Fruit fly (Drosophila melanogaster) whole organism, adult: ENCODE data around the gene Dup99B.

ENCODE experiments used
- CG11617 ChIP-seq: fragments of 200-800 bp; sonication (Bioruptor generic); optimal IDR thresholded peaks from 2 replicates; lab custom pipeline; 2017; ENCODE audit warnings: mild to moderate bottlenecking, missing biosample characterization, missing genetic modification reagents, missing genetic modification characterization
- CG12768 ChIP-seq: fragments of 200-800 bp; sonication (Bioruptor generic); optimal IDR thresholded peaks from 2 replicates; lab custom pipeline; 2017; ENCODE audit warnings: missing biosample characterization, missing genetic modification characterization, mild to moderate bottlenecking, moderate library complexity, missing genetic modification reagents
- CG14711 ChIP-seq: fragments of 200-800 bp; sonication (Bioruptor generic); optimal IDR thresholded peaks from 2 replicates; lab custom pipeline; 2018; ENCODE audit warnings: missing biosample characterization, mild to moderate bottlenecking, missing genetic modification characterization, moderate library complexity
- CG1620 ChIP-seq: fragments of 200-800 bp; sonication (Bioruptor generic); optimal IDR thresholded peaks from 2 replicates; lab custom pipeline; 2016; ENCODE audit warnings: missing biosample characterization, missing genetic modification characterization
- CG33017 ChIP-seq: fragments of 200-800 bp; sonication (Bioruptor generic); optimal IDR thresholded peaks from 2 replicates; lab custom pipeline; 2018; ENCODE audit warnings: missing biosample characterization, mild to moderate bottlenecking, missing genetic modification characterization, moderate library complexity
- CG5204 ChIP-seq: fragments of 200-800 bp; sonication (Bioruptor generic); optimal IDR thresholded peaks from 2 replicates; lab custom pipeline; 2016; ENCODE audit warnings: missing biosample characterization, missing genetic modification characterization
- CG7045 ChIP-seq: fragments of 200-800 bp; sonication (Bioruptor generic); optimal IDR thresholded peaks from 2 replicates; lab custom pipeline; 2017; ENCODE audit warnings: missing biosample characterization, mild to moderate bottlenecking, missing genetic modification characterization
- CG7101 ChIP-seq: fragments of 200-800 bp; sonication (Bioruptor generic); optimal IDR thresholded peaks from 2 replicates; lab custom pipeline; 2018; ENCODE audit warnings: missing biosample characterization, mild to moderate bottlenecking, missing genetic modification characterization, moderate library complexity
- Clk ChIP-seq: fragments of 200-800 bp; sonication (Bioruptor generic); optimal IDR thresholded peaks from 2 replicates; lab custom pipeline; 2017; ENCODE audit warnings: missing biosample characterization, missing genetic modification characterization
- Crg-1 ChIP-seq: fragments of 200-800 bp; sonication (Bioruptor generic); optimal IDR thresholded peaks from 2 replicates; lab custom pipeline; 2016; ENCODE audit warnings: missing biosample characterization, missing genetic modification characterization
- Hr96 ChIP-seq: fragments of 200-800 bp; sonication (Bioruptor generic); optimal IDR thresholded peaks from 2 replicates; lab custom pipeline; 2016; ENCODE audit warnings: missing biosample characterization, missing genetic modification characterization
- Mnt ChIP-seq: fragments of 200-800 bp; sonication (Bioruptor generic); optimal IDR thresholded peaks from 2 replicates; lab custom pipeline; 2016; ENCODE audit warnings: missing biosample characterization, mild to moderate bottlenecking, missing genetic modification characterization
- bab1 ChIP-seq: fragments of 200-800 bp; sonication (Bioruptor generic); optimal IDR thresholded peaks from 3 replicates; lab custom pipeline; 2019; ENCODE audit warnings: missing biosample characterization, mild to moderate bottlenecking, missing genetic modification characterization, moderate library complexity
- cic ChIP-seq: fragments of 200-800 bp; sonication (Bioruptor generic); optimal IDR thresholded peaks from 2 replicates; lab custom pipeline; 2017; ENCODE audit warnings: missing biosample characterization, mild to moderate bottlenecking, missing genetic modification characterization, moderate library complexity
- cnc ChIP-seq, 2 experiments: fragments of >200 bp; optimal IDR thresholded peaks; 2 replicates each; lab custom pipeline; 2017
- kay ChIP-seq: fragments of 200-800 bp; sonication (Bioruptor generic); peaks from one replicate; lab custom pipeline; 2016; ENCODE audit warnings: missing biosample characterization, missing genetic modification characterization, borderline replicate concordance
- ovo ChIP-seq: fragments of 200-800 bp; sonication (Bioruptor generic); optimal IDR thresholded peaks from 2 replicates; lab custom pipeline; 2016; ENCODE audit warnings: missing biosample characterization, missing genetic modification characterization
- pad ChIP-seq: fragments of 200-800 bp; sonication (Bioruptor generic); optimal IDR thresholded peaks from 3 replicates; lab custom pipeline; 2017; ENCODE audit warnings: missing biosample characterization, missing genetic modification characterization, mild to moderate bottlenecking, moderate library complexity, missing genetic modification reagents
- tj ChIP-seq: fragments of 200-800 bp; sonication (Bioruptor generic); optimal IDR thresholded peaks from 3 replicates; lab custom pipeline; 2017; ENCODE audit warnings: missing biosample characterization, mild to moderate bottlenecking, missing genetic modification characterization, moderate library complexity
- toe ChIP-seq: fragments of 200-800 bp; sonication (Bioruptor generic); optimal IDR thresholded peaks from 2 replicates; lab custom pipeline; 2016; ENCODE audit warnings: missing biosample characterization, missing genetic modification characterization

Dup99B gene

DNA sequence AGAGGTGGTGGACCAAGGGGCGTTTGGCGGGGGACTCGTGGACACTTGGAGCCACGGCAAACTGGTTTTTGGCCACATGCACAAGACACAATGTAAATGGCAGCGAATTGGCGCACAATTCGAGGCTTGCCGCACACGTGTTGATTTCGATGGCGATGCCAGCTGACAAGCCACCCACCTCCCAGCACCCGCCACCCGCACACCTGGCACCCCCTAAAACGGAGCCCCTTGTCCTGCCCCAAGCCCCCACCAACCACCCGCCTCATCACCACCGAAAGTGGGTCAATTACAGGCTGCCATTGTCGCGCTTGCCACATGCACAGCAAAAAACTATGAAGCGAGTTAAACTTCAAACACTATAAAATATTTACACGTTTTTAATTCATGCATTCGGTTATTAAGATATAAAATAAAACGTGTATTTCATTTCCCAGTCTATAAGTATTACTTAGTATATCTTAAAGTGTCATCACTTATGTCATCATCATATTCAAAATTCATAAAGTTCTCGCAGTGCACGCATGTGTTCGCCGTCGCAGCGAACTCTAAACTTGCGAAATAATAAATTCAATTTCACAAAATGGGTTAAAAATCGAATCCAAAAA, 43.1 kb upstream of the Dup99B start:
- TF ChIP-seq CG7101 (tag; lab: Kevin White, UChicago): no peak
- TF ChIP-seq CG11617 (GFP tag; lab: Kevin White, UChicago): no peak
- TF ChIP-seq CG14711 (tag; lab: Kevin White, UChicago): no peak
- TF ChIP-seq CG5204 (GFP tag; lab: Kevin White, UChicago): no peak
- no peak for TF ChIP-seq CG7045 (GFP tag; lab: Kevin White, UChicago)
- no peak for TF ChIP-seq Clk
- TF ChIP-seq toe (GFP tag; lab: Kevin White, UChicago): no peak
- TF ChIP-seq Mnt: no peak
- TF ChIP-seq cic (GFP tag; lab: Kevin White, UChicago): no peak

DNA sequence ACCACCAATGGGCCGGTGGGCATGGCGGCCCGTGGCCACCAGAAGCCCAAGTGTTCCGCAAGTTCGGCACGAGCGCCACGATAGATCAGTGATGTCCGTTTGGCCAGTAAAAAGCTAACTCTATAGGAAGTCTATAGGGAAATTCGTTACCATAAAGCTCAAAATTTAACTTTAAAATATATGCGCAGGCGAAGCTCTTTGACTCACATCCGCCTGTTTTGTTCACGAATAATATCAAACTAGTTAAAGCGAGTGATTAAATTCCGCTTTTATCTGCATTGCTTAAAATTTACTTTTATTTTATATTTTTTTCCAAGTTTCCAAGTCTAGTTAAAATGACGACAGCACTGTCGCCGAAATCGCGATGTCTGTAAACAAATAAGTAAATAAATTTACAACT, 42.5 kb upstream of the Dup99B start:
- TF ChIP-seq Mnt: no peak
- no peak for TF ChIP-seq CG33017 (tag; lab: Kevin White, UChicago)
- no peak for TF ChIP-seq cic (GFP tag; lab: Kevin White, UChicago)
- TF ChIP-seq CG5204 (GFP tag; lab: Kevin White, UChicago): no peak
- no peak for TF ChIP-seq CG12768
- TF ChIP-seq ovo: no peak
- TF ChIP-seq CG14711 (tag; lab: Kevin White, UChicago): no peak
- no peak for TF ChIP-seq Crg-1
- no peak for TF ChIP-seq Hr96 (GFP tag; lab: Kevin White, UChicago)
- TF ChIP-seq cnc (optimal IDR thresholded peaks at IDR 0.05; lab: Kevin White, UChicago): no peak
- no peak for TF ChIP-seq CG7045 (GFP tag; lab: Kevin White, UChicago)
- no peak for TF ChIP-seq Clk
- TF ChIP-seq CG11617 (GFP tag; lab: Kevin White, UChicago): no peak
- no peak for TF ChIP-seq kay (GFP tag; lab: Kevin White, UChicago)
- TF ChIP-seq bab1 (GFP tag; lab: Kevin White, UChicago): no peak
- TF ChIP-seq toe (GFP tag; lab: Kevin White, UChicago): no peak
- no peak for TF ChIP-seq CG7101 (tag; lab: Kevin White, UChicago)
- no peak for TF ChIP-seq CG1620 (GFP tag; lab: Kevin White, UChicago)

DNA sequence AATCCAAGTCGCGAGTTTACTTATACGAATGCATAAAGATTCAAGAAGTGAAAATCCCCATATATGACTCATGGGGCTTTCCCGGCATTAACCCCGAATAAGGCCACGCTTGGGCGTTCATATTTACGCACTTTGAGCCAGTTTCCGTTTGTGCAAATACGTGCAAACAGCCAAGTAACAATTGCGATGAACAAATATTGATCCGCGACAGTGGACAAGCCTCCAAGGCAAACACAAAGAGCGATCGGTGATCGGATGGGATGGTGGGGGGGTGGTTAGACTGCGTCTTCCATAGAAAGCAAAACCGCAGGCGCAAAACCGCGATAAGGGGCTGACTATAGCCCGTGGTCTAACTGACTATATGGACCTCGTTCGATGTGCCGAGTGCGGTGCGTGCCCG, 42.0 kb upstream of the Dup99B start:
- TF ChIP-seq toe (GFP tag; lab: Kevin White, UChicago): no peak
- no peak for TF ChIP-seq cnc (optimal IDR thresholded peaks at IDR 0.05; lab: Kevin White, UChicago)

DNA sequence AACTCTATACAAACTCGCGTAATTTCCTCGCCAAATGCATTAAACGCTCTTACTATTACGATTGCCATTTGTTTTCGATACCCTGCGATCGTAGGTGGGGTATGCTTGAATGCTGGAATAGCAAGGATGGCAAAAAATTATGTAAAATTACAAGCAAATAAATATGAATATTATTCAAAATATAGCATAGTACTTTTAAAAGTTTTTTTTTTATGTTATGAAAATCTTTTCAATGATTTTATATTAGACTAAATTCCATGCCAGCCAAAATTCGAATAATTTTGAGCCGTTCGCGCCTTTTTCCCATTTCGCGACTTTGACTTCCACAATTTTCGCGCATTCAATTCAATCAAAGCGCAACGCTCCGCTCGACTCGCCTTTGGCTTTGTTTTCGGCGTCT, 41.0 kb upstream of the Dup99B start:
- peak; percentile 9 for TF ChIP-seq Clk
- TF ChIP-seq toe (GFP tag; lab: Kevin White, UChicago): no peak
- no peak for TF ChIP-seq ovo
- no peak for TF ChIP-seq Hr96 (GFP tag; lab: Kevin White, UChicago)
- TF ChIP-seq CG11617 (GFP tag; lab: Kevin White, UChicago): peak; percentile 44
- TF ChIP-seq CG5204 (GFP tag; lab: Kevin White, UChicago): no peak
- TF ChIP-seq cnc (optimal IDR thresholded peaks at IDR 0.05; lab: Kevin White, UChicago): no peak
- TF ChIP-seq Mnt: no peak
- TF ChIP-seq CG14711 (tag; lab: Kevin White, UChicago): no peak
- TF ChIP-seq CG7045 (GFP tag; lab: Kevin White, UChicago): no peak
- no peak for TF ChIP-seq Crg-1
- peak; percentile 73 for TF ChIP-seq CG12768
- peak; percentile 6 for TF ChIP-seq CG7101 (tag; lab: Kevin White, UChicago)
- TF ChIP-seq kay (GFP tag; lab: Kevin White, UChicago): no peak
- no peak for TF ChIP-seq bab1 (GFP tag; lab: Kevin White, UChicago)
- TF ChIP-seq CG1620 (GFP tag; lab: Kevin White, UChicago): no peak
- peak; percentile 73 for TF ChIP-seq CG33017 (tag; lab: Kevin White, UChicago)
- no peak for TF ChIP-seq cic (GFP tag; lab: Kevin White, UChicago)
- no peak for TF ChIP-seq pad
- no peak for TF ChIP-seq tj (GFP tag; lab: Kevin White, UChicago)

DNA sequence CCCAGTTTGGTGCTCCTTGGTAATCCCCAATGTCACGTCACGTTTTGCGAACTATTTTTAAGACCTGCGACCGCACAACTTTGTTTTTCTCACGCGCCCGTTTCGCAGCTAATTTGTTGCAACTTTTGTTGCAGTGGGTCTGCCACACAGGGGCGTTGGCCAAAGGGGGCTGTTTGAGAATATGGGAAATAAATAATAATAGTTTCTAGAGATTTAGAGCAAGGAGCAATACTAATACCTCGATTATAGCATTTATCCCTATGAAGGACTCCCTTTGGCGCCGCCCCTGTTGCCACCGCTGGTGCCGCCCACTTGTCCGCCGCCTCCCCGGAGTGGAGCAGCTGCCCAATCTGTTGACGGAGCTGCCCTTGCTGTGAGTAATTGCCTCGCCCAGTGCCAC, 40.1 kb upstream of the Dup99B start:
- no peak for TF ChIP-seq CG5204 (GFP tag; lab: Kevin White, UChicago)
- no peak for TF ChIP-seq CG11617 (GFP tag; lab: Kevin White, UChicago)
- no peak for TF ChIP-seq toe (GFP tag; lab: Kevin White, UChicago)
- TF ChIP-seq ovo: no peak
- no peak for TF ChIP-seq cic (GFP tag; lab: Kevin White, UChicago)
- no peak for TF ChIP-seq CG7101 (tag; lab: Kevin White, UChicago)
- TF ChIP-seq CG12768: no peak
- TF ChIP-seq CG7045 (GFP tag; lab: Kevin White, UChicago): no peak
- no peak for TF ChIP-seq Mnt

DNA sequence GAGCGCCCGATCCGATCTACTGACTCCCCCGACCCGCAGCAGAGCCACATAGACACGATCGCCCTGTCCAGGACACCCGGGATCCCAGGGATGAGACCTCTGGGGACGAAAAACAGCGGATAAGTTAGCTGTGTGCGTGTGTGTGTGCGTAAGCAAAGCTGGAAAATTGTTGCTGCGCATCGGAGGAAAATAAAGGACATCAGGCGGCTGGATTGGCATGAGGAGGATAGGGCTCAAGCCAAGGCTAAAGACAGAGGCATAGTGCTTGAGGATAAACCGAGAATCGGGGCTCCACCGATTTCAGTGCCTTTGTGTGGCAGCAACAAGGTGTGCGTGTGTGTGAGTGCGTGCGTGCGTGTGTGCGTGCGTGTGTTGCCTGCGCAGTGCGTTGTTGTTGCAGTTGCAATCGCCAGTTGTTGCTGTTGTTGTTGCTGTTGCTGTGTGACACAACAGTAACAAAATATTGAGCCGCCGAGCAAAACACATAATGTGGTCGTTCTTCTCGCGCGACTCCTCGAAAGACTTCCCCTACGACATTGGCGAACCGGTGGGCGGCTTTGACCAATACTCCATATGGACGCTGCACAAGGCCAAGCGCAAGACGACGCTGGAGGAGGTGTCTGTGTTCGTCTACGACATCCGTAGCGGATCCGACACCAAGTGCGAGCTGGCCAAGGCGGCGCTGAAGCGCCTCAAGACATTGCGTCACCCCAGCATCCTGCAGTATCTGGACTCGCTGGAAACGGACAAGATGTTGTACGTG, 34.3 kb upstream of the Dup99B start:
- no peak for TF ChIP-seq cnc (optimal IDR thresholded peaks at IDR 0.05; lab: Kevin White, UChicago)
- no peak for TF ChIP-seq Clk
